Fruit fly (Drosophila melanogaster) whole organism, adult: ENCODE data around the gene Shc.

Source experiments
- CG11617 ChIP-seq: fragments of 200-800 bp; sonication (Bioruptor generic); optimal IDR thresholded peaks from 2 replicates; lab custom pipeline; 2017; ENCODE audit warnings: mild to moderate bottlenecking, missing biosample characterization, missing genetic modification reagents, missing genetic modification characterization
- CG14711 ChIP-seq: fragments of 200-800 bp; sonication (Bioruptor generic); optimal IDR thresholded peaks from 2 replicates; lab custom pipeline; 2018; ENCODE audit warnings: missing biosample characterization, mild to moderate bottlenecking, missing genetic modification characterization, moderate library complexity
- Clk ChIP-seq: fragments of 200-800 bp; sonication (Bioruptor generic); optimal IDR thresholded peaks from 2 replicates; lab custom pipeline; 2017; ENCODE audit warnings: missing biosample characterization, missing genetic modification characterization
- bab1 ChIP-seq: fragments of 200-800 bp; sonication (Bioruptor generic); optimal IDR thresholded peaks from 3 replicates; lab custom pipeline; 2019; ENCODE audit warnings: missing biosample characterization, mild to moderate bottlenecking, missing genetic modification characterization, moderate library complexity

- TF ChIP-seq Clk (GFP tag; lab: Kevin White, UChicago): no peak
- no peak for TF ChIP-seq bab1 (GFP tag; lab: Kevin White, UChicago)
- TF ChIP-seq CG11617 (GFP tag; lab: Kevin White, UChicago): no peak
- no peak for TF ChIP-seq CG14711 (tag; lab: Kevin White, UChicago)
Observed at dm6 chr3L:9417288-9417687, 9.5 kb upstream of the Shc start, which contains the start of gene CG3982.
